Fruit fly (Drosophila melanogaster) whole organism: ENCODE data around the gene CG7320.

Experiments
- CG8478 ChIP-seq: fragments of >200 bp; optimal IDR thresholded peaks from 2 replicates; lab custom pipeline; 2018; ENCODE audit warnings: inconsistent platforms
- Dll ChIP-seq: fragments of >200 bp; optimal IDR thresholded peaks from 2 replicates; lab custom pipeline; 2017
- EcR ChIP-seq, 2 experiments: fragments of >200 bp; optimal IDR thresholded peaks; 2 replicates each; lab custom pipeline; 2017; ENCODE audit warnings: missing biosample characterization in 2 of 2, missing genetic modification characterization in 2 of 2, missing genetic modification reagents in 2 of 2
- pan ChIP-seq: fragments of >200 bp; optimal IDR thresholded peaks from 2 replicates; lab custom pipeline; 2017
- psq ChIP-seq: fragments of >200 bp; optimal IDR thresholded peaks from 2 replicates; lab custom pipeline; 2017
- usp ChIP-seq: fragments of >200 bp; optimal IDR thresholded peaks from 2 replicates; lab custom pipeline; 2017; ENCODE audit warnings: missing biosample characterization, missing genetic modification characterization, mixed read lengths

The CG7320 gene

DNA sequence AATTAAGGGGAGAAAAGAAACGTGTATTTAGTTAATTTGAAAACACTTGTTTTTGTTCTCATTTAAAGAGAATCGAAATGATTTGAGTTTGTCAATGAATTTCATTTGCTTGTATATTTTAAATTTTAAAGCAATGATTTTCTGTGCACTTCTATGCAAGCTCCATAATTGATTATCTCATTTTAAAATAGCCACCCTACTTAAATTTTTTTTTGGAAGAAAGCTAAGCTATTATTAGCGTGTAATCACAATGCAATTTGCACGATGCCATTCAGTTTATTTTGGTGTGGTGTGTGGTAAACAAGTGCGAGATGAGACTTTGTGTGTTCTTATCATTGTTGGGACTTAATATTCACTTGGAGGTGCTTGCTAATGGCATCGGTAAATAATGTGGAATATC is at the start of gene CG7320:
Gene CG7320, plus strand, starts transcription at position 301 of the 400 bp plus-strand sequence.
- TF ChIP-seq psq (lab: Kevin White, UChicago) = no peak
- TF ChIP-seq pan (lab: Kevin White, UChicago) = no peak
- TF ChIP-seq Dll (lab: Kevin White, UChicago) = no peak
- no peak for TF ChIP-seq EcR (GFP tag; optimal IDR thresholded peaks at IDR 0.05; lab: Kevin White, UChicago)
- TF ChIP-seq CG8478 = no peak
- TF ChIP-seq usp = no peak

DNA sequence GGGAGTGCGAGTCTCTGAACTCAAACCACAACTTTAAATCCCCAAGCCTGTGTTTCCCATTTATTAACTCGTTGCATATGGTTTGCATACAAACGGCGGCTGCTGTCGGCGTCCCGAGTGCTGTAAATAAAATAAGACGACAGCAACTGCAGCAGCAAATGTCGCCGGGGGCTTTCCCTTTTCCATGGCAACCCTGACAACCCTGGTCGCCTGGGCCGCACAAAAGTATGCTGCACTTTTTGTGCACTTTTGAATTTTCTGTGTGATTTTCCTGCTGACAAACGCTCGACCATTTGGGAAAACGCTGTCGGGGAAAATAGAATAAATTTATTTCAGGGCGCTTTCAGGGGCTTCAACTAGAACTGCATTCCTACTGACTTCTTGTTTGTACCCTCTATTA is 47.2 kb upstream of the CG7320 start:
- TF ChIP-seq EcR (GFP tag; optimal IDR thresholded peaks at IDR 0.05; lab: Kevin White, UChicago) (no peak), psq (lab: Kevin White, UChicago) (no peak), Dll (lab: Kevin White, UChicago) (no peak), CG8478 (no peak), usp (no peak), pan (lab: Kevin White, UChicago) (no peak)

DNA sequence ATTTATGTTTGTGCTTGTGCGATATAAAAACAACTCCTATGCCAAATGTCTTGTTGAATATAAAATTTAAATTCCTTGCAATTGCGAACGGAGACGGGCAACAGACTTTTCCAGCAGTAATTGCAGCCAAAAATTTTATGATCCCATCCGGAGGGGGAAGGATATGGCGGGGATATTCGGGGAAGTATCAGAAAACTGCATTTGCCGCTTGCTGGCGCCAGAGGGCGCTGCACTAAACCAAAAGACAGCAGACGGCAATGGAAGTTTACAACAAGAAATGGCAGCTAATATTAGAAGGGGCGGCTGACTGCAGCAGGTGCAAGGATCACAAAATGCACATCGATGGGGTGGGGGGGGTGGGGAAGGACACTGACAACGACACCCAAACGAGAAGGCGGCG is 40.1 kb upstream of the CG7320 start:
- TF ChIP-seq CG8478 (no peak), EcR (GFP tag; optimal IDR thresholded peaks at IDR 0.05; lab: Kevin White, UChicago) (no peak), pan (lab: Kevin White, UChicago) (no peak), Dll (lab: Kevin White, UChicago) (no peak), psq (lab: Kevin White, UChicago) (no peak), usp (no peak)

DNA sequence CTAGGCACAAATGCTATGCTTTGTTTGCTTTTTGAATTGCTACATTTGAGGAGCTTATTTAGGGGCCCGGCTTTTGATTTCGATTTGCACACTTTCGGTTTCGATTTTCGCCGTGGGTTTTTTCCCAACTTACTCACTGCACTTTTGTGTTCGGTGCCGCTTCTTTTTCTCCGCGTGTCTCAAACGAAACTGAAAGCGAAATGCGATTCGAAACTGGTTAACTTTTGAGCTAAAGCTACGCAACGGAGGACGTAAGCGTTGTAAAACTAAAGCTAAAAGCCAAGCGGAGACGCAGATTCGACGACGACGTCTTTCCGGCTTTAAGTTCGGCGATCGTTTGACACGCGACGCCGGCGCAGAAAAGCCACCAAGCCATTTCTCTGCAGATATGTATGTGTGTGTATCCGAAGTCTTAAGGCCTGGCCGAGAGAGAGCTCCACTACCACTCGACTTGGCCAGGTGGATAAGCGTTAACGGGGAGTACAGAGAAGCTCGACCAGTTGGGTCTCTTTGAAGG is 39.1 kb upstream of the CG7320 start, which contains the start of gene CG13699:
Gene CG13699, minus strand, starts transcription at position 349 of the 517 bp plus-strand sequence.
- no peak for TF ChIP-seq pan (lab: Kevin White, UChicago)
- TF ChIP-seq CG8478 = no peak
- TF ChIP-seq Dll (lab: Kevin White, UChicago) = no peak
- no peak for TF ChIP-seq usp
- TF ChIP-seq psq (lab: Kevin White, UChicago) = no peak
- no peak for TF ChIP-seq EcR (GFP tag; optimal IDR thresholded peaks at IDR 0.05; lab: Kevin White, UChicago)

DNA sequence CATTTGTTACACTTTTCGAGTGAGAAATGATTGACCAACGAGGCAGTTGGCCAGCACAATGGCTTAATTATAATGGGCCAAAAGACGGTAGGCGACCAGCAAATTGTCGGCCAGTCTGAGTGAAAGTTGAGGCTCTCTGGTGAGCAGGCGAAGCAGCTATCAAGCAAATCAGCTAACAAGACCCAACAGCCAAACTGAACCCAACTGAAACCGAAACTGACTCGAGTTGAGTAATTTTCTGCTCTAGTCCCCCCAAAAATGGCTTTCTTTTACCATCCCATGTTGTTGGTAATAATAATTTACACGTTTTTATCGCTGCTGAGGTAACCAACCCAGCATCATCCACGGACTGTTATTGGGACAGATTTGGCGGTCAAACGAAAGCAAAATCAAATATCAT is 38.2 kb upstream of the CG7320 start:
- no peak for TF ChIP-seq CG8478
- TF ChIP-seq psq (lab: Kevin White, UChicago) = no peak

DNA sequence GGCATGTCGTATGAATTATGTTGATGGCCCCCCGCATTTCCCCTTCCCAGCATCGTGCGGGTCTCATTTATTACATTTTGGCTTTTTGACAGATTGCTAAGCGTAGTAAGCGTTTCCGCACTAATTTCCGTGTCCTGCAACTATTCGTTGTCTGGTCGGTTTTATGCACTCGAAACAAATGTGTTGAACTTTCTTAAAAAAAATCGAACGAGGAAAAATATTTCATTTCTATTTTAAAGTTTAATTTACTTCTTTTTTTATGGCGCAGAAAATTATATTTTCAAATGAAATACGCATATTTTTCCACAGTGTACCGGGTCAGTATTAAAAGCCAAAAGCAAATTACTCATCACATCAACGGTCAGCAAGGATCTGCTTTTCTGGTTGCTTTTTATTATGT is 36.5 kb upstream of the CG7320 start:
- TF ChIP-seq CG8478 (no peak), Dll (lab: Kevin White, UChicago) (no peak), pan (lab: Kevin White, UChicago) (no peak), usp (no peak), EcR (GFP tag; optimal IDR thresholded peaks at IDR 0.05; lab: Kevin White, UChicago) (no peak), psq (lab: Kevin White, UChicago) (no peak)

DNA sequence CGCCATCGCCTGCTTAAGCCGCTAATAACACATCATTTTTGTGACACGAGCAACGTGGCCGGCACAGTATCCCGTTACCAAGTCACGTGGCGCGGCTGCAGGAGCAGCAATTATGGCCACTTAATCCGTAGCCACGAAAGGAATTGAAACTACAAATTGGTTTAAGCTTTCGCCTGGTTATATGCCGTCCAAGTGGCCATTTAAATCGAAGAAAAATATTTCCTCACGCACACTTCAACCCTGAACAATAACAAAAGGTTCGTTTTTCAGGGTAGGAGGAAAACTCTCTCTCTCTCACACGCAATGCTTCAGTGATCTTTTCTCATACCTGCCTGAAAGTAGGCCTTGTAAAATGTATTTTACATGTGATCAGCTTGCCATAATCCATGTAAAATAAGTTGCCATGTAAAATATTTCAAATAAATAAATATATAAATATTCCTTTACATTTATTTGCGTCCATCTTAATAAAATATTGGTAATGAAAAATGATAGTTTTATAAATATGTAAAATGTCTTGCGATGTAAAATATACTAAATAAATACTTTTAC is 34.2 kb upstream of the CG7320 start:
- TF ChIP-seq usp = no peak
- TF ChIP-seq CG8478 = no peak
- TF ChIP-seq Dll (lab: Kevin White, UChicago) = no peak
- TF ChIP-seq EcR (GFP tag; optimal IDR thresholded peaks at IDR 0.05; lab: Kevin White, UChicago) = no peak
- TF ChIP-seq pan (lab: Kevin White, UChicago) = no peak
- no peak for TF ChIP-seq psq (lab: Kevin White, UChicago)

DNA sequence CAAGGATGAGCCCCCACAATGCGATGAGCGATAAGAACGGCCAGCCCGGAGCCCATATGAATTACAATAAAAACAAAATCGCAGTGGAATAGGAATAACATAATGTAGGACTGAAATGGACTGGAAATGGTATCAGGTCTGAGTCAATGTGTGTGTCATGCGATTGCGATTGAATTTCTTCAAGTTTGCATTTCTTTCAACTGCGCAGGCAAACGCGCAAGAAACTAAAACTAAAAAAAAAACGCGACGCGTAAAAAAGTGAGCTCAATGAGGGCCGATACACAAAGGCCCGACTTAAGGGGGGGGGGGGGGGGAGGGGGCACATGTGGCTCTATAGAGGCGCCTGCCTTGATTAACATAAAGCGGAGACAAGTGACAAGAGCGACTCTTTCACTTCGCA is 30.2 kb upstream of the CG7320 start:
- no peak for TF ChIP-seq Dll (lab: Kevin White, UChicago)
- TF ChIP-seq psq (lab: Kevin White, UChicago) = no peak
- no peak for TF ChIP-seq pan (lab: Kevin White, UChicago)
- no peak for TF ChIP-seq usp
- no peak for TF ChIP-seq EcR (GFP tag; optimal IDR thresholded peaks at IDR 0.05; lab: Kevin White, UChicago)
- TF ChIP-seq CG8478 = no peak

DNA sequence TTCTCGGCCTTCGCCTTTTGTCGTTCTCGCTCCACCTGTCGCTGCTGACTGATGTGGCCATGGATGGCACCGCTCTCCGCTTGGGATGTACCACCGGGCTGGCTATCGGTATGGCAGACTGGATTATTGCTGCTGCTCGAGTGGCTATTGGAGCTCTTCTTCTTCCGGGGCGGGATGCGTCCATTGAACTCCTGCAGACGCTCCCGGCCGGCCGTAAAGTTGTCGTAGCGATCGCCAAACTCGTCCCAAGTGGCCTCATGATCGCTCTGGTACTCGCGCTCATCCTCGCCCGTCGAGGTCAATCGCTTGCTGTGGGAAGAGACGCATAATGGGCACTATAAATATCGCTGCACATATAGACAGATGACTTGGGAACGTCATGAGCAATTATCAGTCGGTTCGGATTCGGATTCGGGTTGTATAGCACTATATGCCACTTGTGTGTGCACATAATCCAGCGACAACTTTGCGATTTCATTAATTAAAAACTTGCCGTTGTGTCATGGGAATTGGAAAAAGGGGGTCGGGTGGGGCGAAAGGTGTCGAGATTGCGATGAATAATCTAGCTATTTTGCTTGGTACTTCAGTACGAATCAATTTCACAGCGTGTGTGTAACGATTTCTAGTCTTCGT is 29.1 kb upstream of the CG7320 start:
- no peak for TF ChIP-seq CG8478
- TF ChIP-seq psq (lab: Kevin White, UChicago) = no peak
- TF ChIP-seq pan (lab: Kevin White, UChicago) = no peak
- TF ChIP-seq usp = no peak
- peak in 1 of 2 experiments; percentile 69 for TF ChIP-seq EcR (GFP tag; optimal IDR thresholded peaks at IDR 0.05; lab: Kevin White, UChicago)
- no peak for TF ChIP-seq Dll (lab: Kevin White, UChicago)

DNA sequence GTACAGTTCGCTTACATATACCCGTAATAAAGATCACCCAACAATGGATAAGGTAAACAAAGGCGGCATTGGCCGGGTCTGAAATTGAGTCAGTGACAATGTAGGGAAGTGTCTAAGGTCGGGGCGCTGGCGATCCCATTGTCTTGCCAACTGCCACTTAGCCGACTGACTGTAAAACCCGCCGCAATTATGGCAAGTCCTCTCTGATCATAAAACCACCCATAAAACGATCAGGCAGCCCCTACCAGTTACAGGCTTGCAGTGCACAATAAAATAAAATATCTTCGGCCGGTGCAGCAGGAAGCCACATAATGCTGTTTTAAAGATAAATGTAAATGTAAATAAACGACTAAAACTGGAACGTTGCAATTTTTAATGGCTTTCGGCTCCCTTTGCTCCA is 27.6 kb upstream of the CG7320 start:
- TF ChIP-seq psq (lab: Kevin White, UChicago) = no peak
- no peak for TF ChIP-seq CG8478
- TF ChIP-seq EcR (GFP tag; optimal IDR thresholded peaks at IDR 0.05; lab: Kevin White, UChicago) = no peak

DNA sequence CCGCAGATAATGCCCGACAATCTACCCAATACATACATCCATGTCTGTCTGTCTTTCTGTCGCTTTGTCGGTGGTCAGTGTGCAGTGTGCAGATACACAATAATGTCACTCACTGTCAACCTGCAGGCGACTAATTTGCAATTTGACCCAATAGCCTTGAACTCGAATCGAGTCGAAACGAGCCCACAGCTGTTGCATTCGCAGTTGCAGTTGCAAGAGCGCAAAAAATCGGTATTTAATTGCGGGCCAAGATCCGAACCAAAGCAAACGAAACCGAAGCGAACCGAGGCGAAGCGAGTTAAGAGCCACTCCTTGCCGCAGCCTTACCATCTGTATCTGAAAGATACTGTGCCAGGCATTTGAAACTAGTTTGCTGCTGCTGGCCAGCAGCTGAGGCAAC is 26.5 kb upstream of the CG7320 start:
- TF ChIP-seq CG8478 (no peak), Dll (lab: Kevin White, UChicago) (no peak), psq (lab: Kevin White, UChicago) (no peak), pan (lab: Kevin White, UChicago) (no peak), EcR (GFP tag; optimal IDR thresholded peaks at IDR 0.05; lab: Kevin White, UChicago) (no peak), usp (no peak)

DNA sequence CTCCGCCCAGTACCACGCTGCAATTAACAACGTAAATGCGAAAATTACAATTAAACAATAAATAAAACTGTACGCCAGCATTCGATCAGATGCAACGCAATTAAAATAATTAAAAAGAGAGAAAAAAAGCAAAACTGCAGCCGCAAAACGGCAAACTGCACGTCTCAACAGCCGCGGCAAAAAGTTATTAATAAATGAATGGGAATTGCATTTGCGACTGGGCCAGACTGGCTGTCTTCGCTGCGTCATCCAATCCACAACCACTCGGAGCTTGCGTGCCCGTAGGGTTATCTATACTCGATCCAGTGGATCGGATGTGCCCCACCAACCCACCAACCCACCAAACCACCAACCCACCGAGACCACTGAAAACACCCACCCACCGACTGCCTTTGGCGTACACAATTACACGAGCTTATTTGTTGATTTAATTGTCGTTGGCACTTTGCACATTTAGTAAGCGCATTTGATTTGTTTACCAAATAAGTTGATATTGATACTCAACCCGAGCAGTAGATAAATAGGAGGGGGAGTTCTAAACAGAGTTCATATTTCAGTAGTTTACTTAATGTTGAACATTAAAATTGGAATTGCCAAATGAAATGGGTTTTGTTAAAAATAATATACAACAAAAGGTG is 21.6 kb upstream of the CG7320 start:
- no peak for TF ChIP-seq usp
- no peak for TF ChIP-seq CG8478
- TF ChIP-seq pan (lab: Kevin White, UChicago) = no peak
- no peak for TF ChIP-seq psq (lab: Kevin White, UChicago)
- no peak for TF ChIP-seq Dll (lab: Kevin White, UChicago)
- no peak for TF ChIP-seq EcR (GFP tag; optimal IDR thresholded peaks at IDR 0.05; lab: Kevin White, UChicago)
